Fruit fly (Drosophila melanogaster) whole organism, embryonic: Measurements from ENCODE around the gene Roc1b.

Source experiments
- Aef1 ChIP-seq: fragments of 200-800 bp; sonication (Bioruptor generic); IDR thresholded peaks from 3 replicates; pipeline ENCODE4 v1.3.6; 2022; ENCODE audit warnings: missing biosample characterization, missing genetic modification characterization
- BtbVII ChIP-seq: fragments of 200-800 bp; sonication (Bioruptor generic); optimal IDR thresholded peaks from 3 replicates; lab custom pipeline; 2017; ENCODE audit warnings: missing biosample characterization, mild to moderate bottlenecking, missing genetic modification characterization
- CG10654 ChIP-seq: fragments of 200-800 bp; sonication (Bioruptor generic); optimal IDR thresholded peaks from 2 replicates; lab custom pipeline; 2016; ENCODE audit warnings: missing biosample characterization, missing genetic modification characterization
- CG12391 ChIP-seq: fragments of 200-800 bp; sonication (Bioruptor generic); optimal IDR thresholded peaks from 3 replicates; lab custom pipeline; 2018; ENCODE audit warnings: missing biosample characterization, mild to moderate bottlenecking, missing genetic modification characterization, moderate library complexity
- CG12769 ChIP-seq: fragments of 200-800 bp; sonication (Bioruptor generic); optimal IDR thresholded peaks from 2 replicates; lab custom pipeline; 2019; ENCODE audit warnings: missing biosample characterization, mild to moderate bottlenecking, missing genetic modification characterization, moderate library complexity
- CG15514 ChIP-seq: fragments of 200-800 bp; sonication (Bioruptor generic); optimal IDR thresholded peaks from 3 replicates; lab custom pipeline; 2017; ENCODE audit warnings: missing biosample characterization, missing genetic modification characterization, mild to moderate bottlenecking, moderate library complexity, missing genetic modification reagents
- CG16863 ChIP-seq: fragments of 200-800 bp; sonication (Bioruptor generic); optimal IDR thresholded peaks from 3 replicates; lab custom pipeline; 2016; ENCODE audit warnings: missing biosample characterization, missing genetic modification characterization
- CG2202 ChIP-seq: fragments of 200-800 bp; sonication (Bioruptor generic); optimal IDR thresholded peaks from 2 replicates; lab custom pipeline; 2018; ENCODE audit warnings: missing biosample characterization, mild to moderate bottlenecking, missing genetic modification characterization
- CG31365 ChIP-seq: fragments of 200-800 bp; sonication (Bioruptor generic); optimal IDR thresholded peaks from 2 replicates; lab custom pipeline; 2018; ENCODE audit warnings: missing biosample characterization, mild to moderate bottlenecking, missing genetic modification characterization
- CG34376 ChIP-seq: fragments of 200-800 bp; sonication (Bioruptor generic); optimal IDR thresholded peaks from 2 replicates; lab custom pipeline; 2018; ENCODE audit warnings: missing biosample characterization, mild to moderate bottlenecking, missing genetic modification characterization
- CG3838 ChIP-seq: fragments of 200-800 bp; sonication (Bioruptor generic); optimal IDR thresholded peaks from 3 replicates; lab custom pipeline; 2016; ENCODE audit warnings: missing biosample characterization, missing genetic modification characterization
- CG6791 ChIP-seq: fragments of 200-800 bp; sonication (Bioruptor generic); IDR thresholded peaks from 3 replicates; pipeline ENCODE4 v1.3.6; 2022; ENCODE audit warnings: missing biosample characterization, missing genetic modification characterization; ENCODE audit not compliant: partially characterized antibody
- CG7839 ChIP-seq: fragments of 200-800 bp; sonication (Bioruptor generic); optimal IDR thresholded peaks from 3 replicates; lab custom pipeline; 2018; ENCODE audit warnings: missing biosample characterization, mild to moderate bottlenecking, missing genetic modification characterization, moderate library complexity
- CG8924 ChIP-seq: fragments of 200-800 bp; optimal IDR thresholded peaks from 3 replicates; lab custom pipeline; 2019; ENCODE audit warnings: missing biosample characterization, mild to moderate bottlenecking, missing genetic modification characterization, moderate library complexity
- E2f2 ChIP-seq: fragments of 200-800 bp; sonication (Bioruptor generic); IDR thresholded peaks from 2 replicates; pipeline ENCODE4 v1.3.6; 2022; ENCODE audit warnings: missing biosample characterization, missing genetic modification characterization
- Eip74EF ChIP-seq, 2 experiments: fragments of 200-800 bp in 1 of 2; fragments of >200 bp in 1 of 2; sonication (Bioruptor generic) in 1 of 2; optimal IDR thresholded peaks; 2 replicates each; lab custom pipeline; 2017 to 2019; ENCODE audit warnings: missing biosample characterization in 2 of 2, missing genetic modification characterization in 2 of 2, mild to moderate bottlenecking in 1 of 2, moderate library complexity in 1 of 2
- H15 ChIP-seq: fragments of 200-800 bp; sonication (Bioruptor generic); IDR thresholded peaks from 3 replicates; pipeline ENCODE4 v1.3.6; 2022; ENCODE audit warnings: missing biosample characterization, missing genetic modification characterization
- H2.0 ChIP-seq: fragments of 200-800 bp; sonication (Bioruptor generic); IDR thresholded peaks from 2 replicates; pipeline ENCODE4 v1.3.6; 2022; ENCODE audit warnings: missing biosample characterization, missing genetic modification characterization
- HHEX ChIP-seq: fragments of 200-800 bp; sonication (Bioruptor generic); optimal IDR thresholded peaks from 3 replicates; lab custom pipeline; 2017; ENCODE audit warnings: missing biosample characterization, mild to moderate bottlenecking, missing genetic modification characterization, missing genetic modification reagents
- HLH3B ChIP-seq: fragments of 200-800 bp; sonication (Bioruptor generic); IDR thresholded peaks from 2 replicates; pipeline ENCODE4 v1.3.6; 2022; ENCODE audit warnings: missing biosample characterization, missing genetic modification characterization
- Hr51 ChIP-seq, 2 experiments: fragments of 200-800 bp; sonication (Bioruptor generic); optimal IDR thresholded peaks; 2 replicates in 1 of 2; 3 replicates in 1 of 2; lab custom pipeline; 2016 to 2018; ENCODE audit warnings: missing biosample characterization in 2 of 2, missing genetic modification characterization in 2 of 2, mild to moderate bottlenecking in 1 of 2, moderate library complexity in 1 of 2
- Kr ChIP-seq: fragments of 200-800 bp; sonication (Bioruptor generic); optimal IDR thresholded peaks from 2 replicates; lab custom pipeline; 2017; ENCODE audit warnings: missing biosample characterization, mild to moderate bottlenecking, missing genetic modification characterization
- Lpt ChIP-seq: fragments of >200 bp; optimal IDR thresholded peaks from 2 replicates; lab custom pipeline; 2018; ENCODE audit warnings: missing biosample characterization, missing genetic modification characterization
- Oaz ChIP-seq: fragments of 200-800 bp; sonication (Bioruptor generic); IDR thresholded peaks from 2 replicates; pipeline ENCODE4 v1.3.6; 2022; ENCODE audit warnings: missing biosample characterization, missing genetic modification characterization
- Side ChIP-seq: fragments of 200-800 bp; sonication (Bioruptor generic); optimal IDR thresholded peaks from 2 replicates; lab custom pipeline; 2016; ENCODE audit warnings: missing biosample characterization, missing genetic modification characterization
- Spps ChIP-seq: fragments of 200-800 bp; sonication (Bioruptor generic); optimal IDR thresholded peaks from 2 replicates; lab custom pipeline; 2018; ENCODE audit warnings: missing biosample characterization, mild to moderate bottlenecking, missing genetic modification characterization
- Stat92E ChIP-seq, 3 experiments: fragments of >200 bp in 2 of 3; fragments of 200-800 bp in 1 of 3; sonication (Bioruptor generic) in 1 of 3; optimal IDR thresholded peaks; 2 replicates each; lab custom pipeline; 2017 to 2019; ENCODE audit warnings: missing biosample characterization in 3 of 3, missing genetic modification characterization in 3 of 3, mild to moderate bottlenecking in 1 of 3, moderate library complexity in 1 of 3
- ato ChIP-seq: fragments of 200-800 bp; sonication (Bioruptor generic); IDR thresholded peaks from 2 replicates; pipeline ENCODE4 v1.3.6; 2022; ENCODE audit warnings: missing biosample characterization, missing genetic modification characterization; ENCODE audit not compliant: partially characterized antibody
- caup ChIP-seq: fragments of 200-800 bp; sonication (Bioruptor generic); optimal IDR thresholded peaks from 3 replicates; lab custom pipeline; 2017; ENCODE audit warnings: missing biosample characterization, mild to moderate bottlenecking, missing genetic modification characterization, moderate library complexity; ENCODE audit not compliant: severe bottlenecking
- cg ChIP-seq: fragments of 200-800 bp; sonication (Bioruptor generic); optimal IDR thresholded peaks from 3 replicates; lab custom pipeline; 2019; ENCODE audit warnings: missing biosample characterization, mild to moderate bottlenecking, missing genetic modification characterization, moderate library complexity
- chif ChIP-seq, 2 experiments: fragments of 200-800 bp; sonication (Bioruptor generic); optimal IDR thresholded peaks; 3 replicates each; lab custom pipeline; 2016; ENCODE audit warnings: missing biosample characterization in 2 of 2, missing genetic modification characterization in 2 of 2
- dan ChIP-seq: fragments of 200-800 bp; sonication (Bioruptor generic); IDR thresholded peaks from 2 replicates; pipeline ENCODE4 v1.3.6; 2022; ENCODE audit warnings: missing biosample characterization, missing genetic modification characterization
- danr ChIP-seq: fragments of 200-800 bp; sonication (Bioruptor generic); IDR thresholded peaks from 2 replicates; pipeline ENCODE4 v1.3.6; 2022; ENCODE audit warnings: missing biosample characterization, missing genetic modification characterization
- ewg ChIP-seq: fragments of 200-800 bp; sonication (Bioruptor generic); optimal IDR thresholded peaks from 3 replicates; lab custom pipeline; 2017; ENCODE audit warnings: mild to moderate bottlenecking, missing biosample characterization, missing genetic modification reagents, missing genetic modification characterization
- fd96Cb ChIP-seq: fragments of 200-800 bp; sonication (Bioruptor generic); optimal IDR thresholded peaks from 2 replicates; lab custom pipeline; 2018; ENCODE audit warnings: missing biosample characterization, mild to moderate bottlenecking, missing genetic modification characterization, moderate library complexity
- insv ChIP-seq, 2 experiments: fragments of 200-800 bp; sonication (Bioruptor generic); optimal IDR thresholded peaks; 3 replicates each; lab custom pipeline; 2016 to 2018; ENCODE audit warnings: missing biosample characterization in 2 of 2, missing genetic modification characterization in 2 of 2
- lab ChIP-seq: fragments of 200-800 bp; sonication (Bioruptor generic); optimal IDR thresholded peaks from 3 replicates; lab custom pipeline; 2017; ENCODE audit warnings: missing biosample characterization, missing genetic modification characterization, mild to moderate bottlenecking, moderate library complexity, missing genetic modification reagents
- nmo ChIP-seq: fragments of 200-800 bp; sonication (Bioruptor generic); optimal IDR thresholded peaks from 2 replicates; lab custom pipeline; 2018; ENCODE audit warnings: missing biosample characterization, mild to moderate bottlenecking, missing genetic modification characterization, moderate library complexity
- otp ChIP-seq: fragments of 200-800 bp; sonication (Bioruptor generic); IDR thresholded peaks from 3 replicates; pipeline ENCODE4, ENCODE4 v1.3.6; 2022; ENCODE audit warnings: missing biosample characterization, missing genetic modification characterization
- phol ChIP-seq: fragments of 200-800 bp; sonication (Bioruptor generic); optimal IDR thresholded peaks from 3 replicates; lab custom pipeline; 2018; ENCODE audit warnings: missing biosample characterization, mild to moderate bottlenecking, missing genetic modification characterization, moderate library complexity
- pzg ChIP-seq: fragments of 200-800 bp; sonication (Bioruptor generic); optimal IDR thresholded peaks from 3 replicates; lab custom pipeline; 2018; ENCODE audit warnings: missing biosample characterization, mild to moderate bottlenecking, missing genetic modification characterization, moderate library complexity
- ro ChIP-seq: fragments of 200-800 bp; sonication (Bioruptor generic); IDR thresholded peaks from 2 replicates; pipeline ENCODE4 v1.3.6; 2022; ENCODE audit warnings: missing biosample characterization, missing genetic modification characterization
- row ChIP-seq: fragments of 200-800 bp; sonication (Bioruptor generic); IDR thresholded peaks from 3 replicates; pipeline ENCODE4 v1.3.6; 2022; ENCODE audit warnings: missing biosample characterization, missing genetic modification characterization
- sob ChIP-seq: fragments of 200-800 bp; sonication (Bioruptor generic); IDR thresholded peaks from 2 replicates; pipeline ENCODE4 v1.3.6; 2022; ENCODE audit warnings: missing biosample characterization, missing genetic modification characterization
- tap ChIP-seq: fragments of 200-800 bp; optimal IDR thresholded peaks from 3 replicates; lab custom pipeline; 2019; ENCODE audit warnings: missing biosample characterization, mild to moderate bottlenecking, missing genetic modification characterization, moderate library complexity
- tna ChIP-seq: fragments of 200-800 bp; sonication (Bioruptor generic); IDR thresholded peaks from 2 replicates; pipeline ENCODE4 v1.3.6; 2022; ENCODE audit warnings: missing biosample characterization, missing genetic modification characterization; ENCODE audit not compliant: partially characterized antibody
- tx ChIP-seq: fragments of 200-800 bp; sonication (Bioruptor generic); optimal IDR thresholded peaks from 2 replicates; lab custom pipeline; 2016; ENCODE audit warnings: missing biosample characterization, missing genetic modification characterization
- zen2 ChIP-seq: fragments of 200-800 bp; sonication (Bioruptor generic); IDR thresholded peaks from 3 replicates; pipeline ENCODE4 v1.3.6; 2022; ENCODE audit warnings: missing biosample characterization, missing genetic modification characterization; ENCODE audit not compliant: partially characterized antibody

Roc1b gene

DNA sequence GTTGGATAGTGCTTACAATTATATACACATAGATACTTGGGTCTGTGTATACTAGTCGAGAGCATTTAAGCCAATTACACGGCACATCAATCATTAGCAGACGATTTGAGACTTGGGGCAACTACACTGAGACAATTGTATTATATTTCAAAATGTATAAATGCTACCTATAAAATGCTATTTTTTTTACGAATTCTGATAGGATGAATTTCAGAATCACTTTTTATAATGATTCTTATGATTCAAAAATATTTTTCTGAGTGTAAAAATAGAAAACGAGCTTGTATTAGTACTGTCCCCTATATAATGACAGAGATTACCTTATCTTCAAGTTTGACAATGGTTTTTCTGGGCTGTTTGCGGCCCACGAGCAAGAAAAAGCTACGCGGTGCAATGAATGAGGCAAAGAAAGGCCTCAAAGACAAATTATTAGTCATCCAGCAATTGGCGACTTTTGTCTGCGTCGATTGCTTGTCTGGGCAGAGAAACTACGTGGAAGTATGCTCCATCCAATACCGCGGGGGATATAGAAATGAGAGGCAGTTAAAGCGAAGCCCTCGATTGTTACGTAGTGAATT lies 7.0 kb upstream of the Roc1b start (continued):
- TF ChIP-seq CG8924 (peak; percentile 77), CG15514 (GFP tag; lab: Kevin White, UChicago) (peak; percentile 43), HHEX (GFP tag; lab: Kevin White, UChicago) (peak; percentile 79), danr (no peak; the same call in 1 of the 2 replicates), ro (GFP tag; lab: Robert Waterston, UW) (peak; percentile 38), cg (GFP tag; lab: Kevin White, UChicago) (peak; percentile 49), CG2202 (peak; percentile 15), CG16863 (GFP tag; lab: Kevin White, UChicago) (peak; percentile 50), Eip74EF (GFP tag; optimal IDR thresholded peaks at IDR 0.05; lab: Kevin White, UChicago) (peak in 1 of 2 experiments; percentile 83), ewg (GFP tag; lab: Kevin White, UChicago) (peak; percentile 27), Hr51 (GFP tag; optimal IDR thresholded peaks at IDR 0.05; lab: Kevin White, UChicago) (peak; percentile 34 to 80), Oaz (peak; percentile 63), row (GFP tag; lab: Robert Waterston, UW) (peak; percentile 88), tna (GFP tag; lab: Robert Waterston, UW) (no peak), caup (peak; percentile 66), fd96Cb (tag; lab: Kevin White, UChicago) (peak; percentile 82), dan (GFP tag; lab: Robert Waterston, UW) (no peak), Spps (tag; lab: Kevin White, UChicago) (peak; percentile 58), Lpt (no peak), tx (GFP tag; lab: Kevin White, UChicago) (peak; percentile 37), CG12769 (tag; lab: Kevin White, UChicago) (no peak), pzg (GFP tag; lab: Kevin White, UChicago) (no peak), Stat92E (GFP tag; optimal IDR thresholded peaks at IDR 0.05; lab: Kevin White, UChicago) (peak in 1 of 3 experiments; percentile 23), CG12391 (peak; percentile 79), CG34376 (no peak), Aef1 (GFP tag; lab: Robert Waterston, UW) (peak; percentile 75), H15 (GFP tag; lab: Robert Waterston, UW) (peak; percentile 56; the same call in 2 of the 3 replicates), CG7839 (tag; lab: Kevin White, UChicago) (peak; percentile 83), CG3838 (GFP tag; lab: Kevin White, UChicago) (no peak), CG6791 (GFP tag; lab: Robert Waterston, UW) (no peak), phol (peak; percentile 80), BtbVII (GFP tag; lab: Kevin White, UChicago) (peak; percentile 33), sob (GFP tag; lab: Robert Waterston, UW) (peak; percentile 91), Side (GFP tag; lab: Kevin White, UChicago) (peak; percentile 51), lab (GFP tag; lab: Kevin White, UChicago) (peak; percentile 90), zen2 (GFP tag; lab: Robert Waterston, UW) (no peak), CG10654 (peak; percentile 36), nmo (peak; percentile 67), HLH3B (GFP tag; lab: Robert Waterston, UW) (peak; percentile 85), Kr (no peak), ato (GFP tag; lab: Robert Waterston, UW) (no peak), CG31365 (tag; lab: Kevin White, UChicago) (no peak), chif (GFP tag; optimal IDR thresholded peaks at IDR 0.05; lab: Kevin White, UChicago) (peak in 1 of 2 experiments; percentile 32), H2.0 (GFP tag; lab: Robert Waterston, UW) (peak; percentile 76), E2f2 (GFP tag; lab: Robert Waterston, UW) (peak; percentile 40; the same call in 1 of the 2 replicates), insv (GFP tag; optimal IDR thresholded peaks at IDR 0.05; lab: Kevin White, UChicago) (no peak), otp (GFP tag; lab: Robert Waterston, UW) (peak; percentile 67; the same call in 1 of the 3 replicates), tap (tag; lab: Kevin White, UChicago) (peak; percentile 68)
